Fruit fly (Drosophila melanogaster) S2 (cell line): ENCODE measurements around the gene Miga.

Experiments
- CG8478 ChIP-seq: fragments of >200 bp; optimal IDR thresholded peaks from 2 replicates; lab custom pipeline; 2018
- CTCF ChIP-seq, 2 experiments: fragments of >200 bp; optimal IDR thresholded peaks; 2 replicates each; lab custom pipeline; 2018

DNA sequence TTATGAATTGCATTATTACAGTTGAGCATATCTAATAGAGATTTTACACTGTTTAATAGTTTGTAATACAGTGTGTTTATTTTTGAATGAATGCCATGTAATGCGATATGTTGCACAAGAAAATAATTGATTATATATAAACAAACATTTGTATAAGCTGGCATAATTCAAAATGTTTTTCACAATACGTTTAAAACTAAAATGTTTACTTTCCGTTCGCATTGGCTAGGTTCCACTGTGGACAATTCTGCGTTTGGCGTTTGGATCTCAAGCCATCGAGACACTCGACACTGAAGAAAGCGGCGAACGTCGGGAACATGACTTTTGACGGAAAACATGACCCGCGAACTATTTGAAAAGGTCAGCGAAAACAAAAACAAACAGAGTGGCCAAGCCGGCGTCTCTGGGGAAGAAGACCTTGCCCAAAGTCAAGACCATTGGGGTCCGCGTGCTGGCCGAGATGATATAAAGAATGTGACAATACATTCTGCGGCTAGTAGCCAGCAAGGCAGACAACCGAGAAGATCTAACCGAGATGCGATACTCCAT is 35.8 kb upstream of the Miga start, which contains the start of gene Cp7Fb:
- TF ChIP-seq CG8478 (no peak), CTCF (optimal IDR thresholded peaks at IDR 0.05; lab: Kevin White, UChicago) (no peak)
